Worm (Caenorhabditis elegans) whole organism, L4 larva: Measurements from ENCODE around the gene B0348.2.
A peak's percentile ranks its signal among the peaks of the same experiment; 100 is the strongest.

Source experiments
- F49E8.2 ChIP-seq: sonication (generic microtip); optimal IDR thresholded peaks from 2 replicates; lab custom pipeline; 2016; ENCODE audit warnings: missing compliant biosample characterization, mild to moderate bottlenecking, missing genetic modification characterization, borderline replicate concordance
- Y5F2A.4 ChIP-seq: fragments of 200-800 bp; sonication (Bioruptor generic); optimal IDR thresholded peaks from 2 replicates; lab custom pipeline; 2018; ENCODE audit warnings: mild to moderate bottlenecking, missing genetic modification characterization, missing compliant biosample characterization
- ZK337.2 ChIP-seq: fragments of 200-800 bp; sonication (Bioruptor generic); IDR thresholded peaks from 2 replicates; pipeline ENCODE4 v1.3.6; 2022; ENCODE audit warnings: missing genetic modification reagents, missing genetic modification characterization, missing compliant biosample characterization
- aha-1 ChIP-seq: fragments of 150-350 bp; peaks from one replicate; lab custom pipeline; 2014; ENCODE audit warnings: missing biosample characterization, missing genetic modification characterization
- ama-1 ChIP-seq: fragments of 150-350 bp; optimal IDR thresholded peaks from 2 replicates; lab custom pipeline; 2014; ENCODE audit warnings: inconsistent platforms, mixed read lengths
- arid-1 ChIP-seq: fragments of 200-800 bp; sonication (Bioruptor generic); conservative IDR thresholded peaks from 2 replicates; pipeline ENCODE4 v1.3.6; 2022; ENCODE audit warnings: missing genetic modification reagents, missing genetic modification characterization, missing compliant biosample characterization
- attf-4 ChIP-seq: sonication (generic microtip); optimal IDR thresholded peaks from 3 replicates; lab custom pipeline; 2017; ENCODE audit warnings: missing biosample characterization, missing genetic modification characterization
- ceh-28 ChIP-seq: fragments of 150-350 bp; optimal IDR thresholded peaks from 2 replicates; lab custom pipeline; 2014; ENCODE audit warnings: missing biosample characterization, missing genetic modification reagents, missing genetic modification characterization
- ceh-44 ChIP-seq: fragments of 200-800 bp; sonication (Bioruptor generic); IDR thresholded peaks from 2 replicates; pipeline ENCODE4 v1.3.6; 2022; ENCODE audit warnings: missing genetic modification reagents, missing genetic modification characterization, missing compliant biosample characterization
- ceh-82 ChIP-seq: sonication (generic microtip); optimal IDR thresholded peaks from 2 replicates; lab custom pipeline; 2017; ENCODE audit warnings: missing biosample characterization, missing genetic modification characterization
- cey-2 ChIP-seq: sonication (generic microtip); optimal IDR thresholded peaks from 3 replicates; lab custom pipeline; 2017; ENCODE audit warnings: missing genetic modification characterization, mild to moderate bottlenecking, missing compliant biosample characterization, antibody characterized with exemption, borderline replicate concordance; ENCODE audit not compliant: insufficient read depth
- daf-12 ChIP-seq: fragments of 150-350 bp; optimal IDR thresholded peaks from 2 replicates; lab custom pipeline; 2014; ENCODE audit warnings: missing biosample characterization, missing genetic modification reagents, missing genetic modification characterization
- dmd-9 ChIP-seq: fragments of 200-800 bp; sonication (Bioruptor generic); IDR thresholded peaks from 2 replicates; pipeline ENCODE4 v1.3.6; 2022; ENCODE audit warnings: missing genetic modification reagents, missing genetic modification characterization, missing compliant biosample characterization
- dve-1 ChIP-seq: sonication (generic microtip); optimal IDR thresholded peaks from 2 replicates; lab custom pipeline; 2017; ENCODE audit warnings: antibody characterized with exemption, mild to moderate bottlenecking, missing genetic modification characterization, missing compliant biosample characterization; ENCODE audit not compliant: insufficient read depth
- egl-43 ChIP-seq: fragments of 200-800 bp; sonication (Bioruptor generic); IDR thresholded peaks from 2 replicates; pipeline ENCODE4 v1.3.6; 2022; ENCODE audit warnings: missing genetic modification reagents, missing genetic modification characterization, missing compliant biosample characterization
- fkh-10 ChIP-seq: fragments of 150-350 bp; optimal IDR thresholded peaks from 2 replicates; lab custom pipeline; 2014; ENCODE audit warnings: missing biosample characterization, missing genetic modification reagents, missing genetic modification characterization
- fos-1 ChIP-seq: fragments of 150-350 bp; optimal IDR thresholded peaks from 2 replicates; lab custom pipeline; 2014; ENCODE audit warnings: missing biosample characterization, missing genetic modification characterization
- hlh-11 ChIP-seq: fragments of 200-800 bp; sonication (Bioruptor generic); optimal IDR thresholded peaks from 2 replicates; lab custom pipeline; 2018; ENCODE audit warnings: mild to moderate bottlenecking, missing genetic modification characterization, missing compliant biosample characterization
- hlh-30 ChIP-seq: sonication (generic microtip); optimal IDR thresholded peaks from 2 replicates; lab custom pipeline; 2017; ENCODE audit warnings: antibody characterized with exemption, mild to moderate bottlenecking, missing genetic modification characterization, missing compliant biosample characterization; ENCODE audit not compliant: insufficient read depth
- hmg-1.1 ChIP-seq: fragments of 200-800 bp; sonication (Bioruptor generic); IDR thresholded peaks from 2 replicates; pipeline ENCODE4 v1.3.6; 2022; ENCODE audit warnings: missing genetic modification reagents, missing genetic modification characterization, missing compliant biosample characterization
- jun-1 ChIP-seq: fragments of 150-350 bp; optimal IDR thresholded peaks from 2 replicates; lab custom pipeline; 2014; ENCODE audit warnings: missing biosample characterization, missing genetic modification reagents, missing genetic modification characterization
- lim-7 ChIP-seq: fragments of 200-800 bp; sonication (Bioruptor generic); IDR thresholded peaks from 2 replicates; pipeline ENCODE4 v1.3.6; 2022; ENCODE audit warnings: missing genetic modification characterization, missing compliant biosample characterization
- lin-13 ChIP-seq: fragments of 150-350 bp; optimal IDR thresholded peaks from 2 replicates; lab custom pipeline; 2014; ENCODE audit warnings: missing biosample characterization, missing genetic modification reagents, missing genetic modification characterization
- lin-15B ChIP-seq: fragments of 150-350 bp; sonication (generic microtip); optimal IDR thresholded peaks from 3 replicates; lab custom pipeline; 2014; ENCODE audit warnings: missing biosample characterization, missing genetic modification characterization
- lsy-2 ChIP-seq, 2 experiments: fragments of 150-350 bp in 1 of 2; sonication (generic microtip) in 1 of 2; optimal IDR thresholded peaks; 2 replicates each; lab custom pipeline; 2014 to 2017; ENCODE audit warnings: missing biosample characterization in 2 of 2, missing genetic modification characterization in 2 of 2
- madf-9 ChIP-seq: fragments of 200-800 bp; sonication (Bioruptor generic); conservative IDR thresholded peaks from 2 replicates; pipeline ENCODE4 v1.3.6; 2022; ENCODE audit warnings: missing genetic modification reagents, missing genetic modification characterization, missing compliant biosample characterization
- mdt-29 ChIP-seq: fragments of 200-800 bp; sonication (Bioruptor generic); IDR thresholded peaks from 2 replicates; pipeline ENCODE4 v1.3.6; 2022; ENCODE audit warnings: missing genetic modification reagents, missing genetic modification characterization, missing compliant biosample characterization
- mes-2 ChIP-seq: sonication (generic microtip); optimal IDR thresholded peaks from 2 replicates; lab custom pipeline; 2016; ENCODE audit warnings: missing genotype, mild to moderate bottlenecking, missing genetic modification characterization, missing compliant biosample characterization; ENCODE audit not compliant: poor library complexity, severe bottlenecking
- mxl-2 ChIP-seq: fragments of 200-800 bp; sonication (Bioruptor generic); conservative IDR thresholded peaks from 2 replicates; pipeline ENCODE4 v1.3.6; 2022; ENCODE audit warnings: missing genetic modification reagents, missing genetic modification characterization, missing compliant biosample characterization
- mxl-3 ChIP-seq: fragments of 200-800 bp; sonication (Bioruptor generic); optimal IDR thresholded peaks from 2 replicates; lab custom pipeline; 2018; ENCODE audit warnings: mild to moderate bottlenecking, missing genetic modification characterization, missing compliant biosample characterization
- nhr-102 ChIP-seq: sonication (generic microtip); optimal IDR thresholded peaks from 2 replicates; lab custom pipeline; 2016; ENCODE audit warnings: mild to moderate bottlenecking, missing genetic modification characterization, moderate library complexity, missing compliant biosample characterization
- nhr-11 ChIP-seq: fragments of 150-350 bp; optimal IDR thresholded peaks from 2 replicates; lab custom pipeline; 2014; ENCODE audit warnings: missing biosample characterization, missing genetic modification characterization
- nhr-111 ChIP-seq: fragments of 200-800 bp; sonication (Bioruptor generic); optimal IDR thresholded peaks from 2 replicates; lab custom pipeline; 2018; ENCODE audit warnings: mild to moderate bottlenecking, missing genetic modification characterization, missing compliant biosample characterization
- nhr-237 ChIP-seq: sonication (generic microtip); optimal IDR thresholded peaks from 2 replicates; lab custom pipeline; 2017; ENCODE audit warnings: missing biosample characterization, missing genetic modification characterization
- nhr-28 ChIP-seq: fragments of 150-350 bp; optimal IDR thresholded peaks from 2 replicates; lab custom pipeline; 2014; ENCODE audit warnings: missing biosample characterization, missing genetic modification characterization
- rbr-2 ChIP-seq: sonication (generic microtip); optimal IDR thresholded peaks from 2 replicates; lab custom pipeline; 2016; ENCODE audit warnings: missing genotype, missing genetic modification characterization, missing compliant biosample characterization
- saeg-2 ChIP-seq: fragments of 200-800 bp; sonication (Bioruptor generic); IDR thresholded peaks from 2 replicates; pipeline ENCODE4 v1.3.6; 2022; ENCODE audit warnings: missing genetic modification reagents, missing genetic modification characterization, missing compliant biosample characterization
- snpc-1.2 ChIP-seq: fragments of 200-800 bp; sonication (Bioruptor generic); IDR thresholded peaks from 2 replicates; pipeline ENCODE4 v1.3.6; 2022; ENCODE audit warnings: missing genetic modification reagents, missing genetic modification characterization, missing compliant biosample characterization
- spr-1 ChIP-seq: sonication (generic microtip); optimal IDR thresholded peaks from 2 replicates; lab custom pipeline; 2016; ENCODE audit warnings: mild to moderate bottlenecking, missing genetic modification characterization, missing compliant biosample characterization
- tag-97 ChIP-seq: fragments of 200-800 bp; sonication (Bioruptor generic); IDR thresholded peaks from 2 replicates; pipeline ENCODE4 v1.3.6; 2022; ENCODE audit warnings: missing genetic modification characterization, missing compliant biosample characterization
- tra-1 ChIP-seq: fragments of 200-800 bp; sonication (Bioruptor generic); IDR thresholded peaks from 2 replicates; pipeline ENCODE4 v1.3.6; 2022; ENCODE audit warnings: missing genetic modification reagents, missing genetic modification characterization, missing compliant biosample characterization
- unc-130 ChIP-seq: sonication (generic microtip); optimal IDR thresholded peaks from 2 replicates; lab custom pipeline; 2016; ENCODE audit warnings: missing genetic modification reagents, missing genetic modification characterization, missing compliant biosample characterization
- unc-62 ChIP-seq, 3 experiments: fragments of 150-350 bp in 1 of 3; sonication (generic microtip); optimal IDR thresholded peaks in 2 of 3; peaks in 1 of 3; 1 replicate in 1 of 3; 2 replicates in 2 of 3; lab custom pipeline; 2014 to 2017; ENCODE audit warnings: missing biosample characterization in 3 of 3, missing genetic modification characterization in 3 of 3, missing genetic modification reagents in 3 of 3, missing genotype in 1 of 3
- ztf-11 ChIP-seq: fragments of 150-350 bp; optimal IDR thresholded peaks from 2 replicates; lab custom pipeline; 2014; ENCODE audit warnings: missing biosample characterization, missing genetic modification characterization
- ztf-7 ChIP-seq: fragments of 150-350 bp; optimal IDR thresholded peaks from 2 replicates; lab custom pipeline; 2014; ENCODE audit warnings: missing biosample characterization, missing genetic modification characterization

The B0348.2 gene

ce11 chrV:47799-48198 is 2.7 kb downstream of the B0348.2 start (continued):
- TF ChIP-seq ceh-82 (tag; lab: Kevin White, UChicago) (no peak), dve-1 (tag; lab: Kevin White, UChicago) (peak; percentile 51), nhr-111 (GFP tag; lab: Kevin White, UChicago) (no peak)

- TF ChIP-seq attf-4 (tag; lab: Kevin White, UChicago) (no peak), madf-9 (GFP tag; lab: Robert Waterston, UW) (no peak), aha-1 (tag; lab: Kevin White, UChicago) (no peak), lin-13 (GFP tag; lab: Kevin White, UChicago) (no peak), nhr-237 (tag; lab: Kevin White, UChicago) (no peak)
- TF ChIP-seq, all 104 proteins: peak for 0
Measured at ce11 chrV:48622-49021, 3.5 kb downstream of the B0348.2 start, which contains the start of gene B0348.1. Gene B0348.1, plus strand, starts transcription at chrV:48922.

- peak; percentile 62 for TF ChIP-seq hlh-30 (tag; lab: Kevin White, UChicago)
- peak; percentile 73 for TF ChIP-seq mxl-2 (GFP tag; lab: Robert Waterston, UW)
- no peak for TF ChIP-seq tag-97 (GFP tag; lab: Robert Waterston, UW)
- TF ChIP-seq ZK337.2 (GFP tag; lab: Robert Waterston, UW), result peak; percentile 45; the same call in 1 of the 2 replicates
- peak; percentile 6 for TF ChIP-seq nhr-28
- TF ChIP-seq rbr-2, result peak; percentile 51
- TF ChIP-seq ztf-7 (tag; lab: Kevin White, UChicago), result peak; percentile 53
- TF ChIP-seq lin-13 (GFP tag; lab: Kevin White, UChicago), result no peak
- peak; percentile 81 for TF ChIP-seq snpc-1.2 (GFP tag; lab: Robert Waterston, UW)
- no peak for TF ChIP-seq hlh-11
- peak; percentile 84 for TF ChIP-seq Y5F2A.4
- TF ChIP-seq attf-4 (tag; lab: Kevin White, UChicago), result no peak
- 0 out of 2 replicates have a peak, but pooled peaks have one; percentile 10 for TF ChIP-seq dmd-9 (GFP tag; lab: Robert Waterston, UW)
- TF ChIP-seq lim-7 (GFP tag; lab: Robert Waterston, UW), result peak; percentile 93
- peak; percentile 18 for TF ChIP-seq F49E8.2 (tag; lab: Kevin White, UChicago)
- TF ChIP-seq tra-1 (GFP tag; lab: Robert Waterston, UW), result peak; percentile 59; the same call in 1 of the 2 replicates
- peak; percentile 76; the same call in 1 of the 2 replicates for TF ChIP-seq arid-1 (GFP tag; lab: Robert Waterston, UW)
- TF ChIP-seq jun-1, result peak; percentile 4
- TF ChIP-seq spr-1 (tag; lab: Kevin White, UChicago), result peak; percentile 40
- peak; percentile 76 for TF ChIP-seq mes-2 (tag; lab: Kevin White, UChicago)
- TF ChIP-seq nhr-102 (tag; lab: Kevin White, UChicago), result no peak
- no peak for TF ChIP-seq lin-15B (tag; lab: Kevin White, UChicago)
- no peak for TF ChIP-seq unc-130 (GFP tag; lab: Kevin White, UChicago)
- no peak for TF ChIP-seq ceh-82 (tag; lab: Kevin White, UChicago)
- peak; percentile 75; the same call in 1 of the 2 replicates for TF ChIP-seq ceh-44 (GFP tag; lab: Robert Waterston, UW)
- TF ChIP-seq ceh-28 (tag; lab: Kevin White, UChicago), result no peak
- no peak for TF ChIP-seq ama-1 (lab: Kevin White, UChicago)
- peak; percentile 92 for TF ChIP-seq egl-43 (GFP tag; lab: Robert Waterston, UW)
- peak; percentile 80 for TF ChIP-seq mdt-29 (GFP tag; lab: Robert Waterston, UW)
- peak; percentile 64 for TF ChIP-seq mxl-3
- TF ChIP-seq unc-62 (GFP tag; optimal IDR thresholded peaks at IDR 0.05 in 1 of 2; lab: Kevin White, UChicago), result no peak
- TF ChIP-seq unc-62 (tag; optimal IDR thresholded peaks at IDR 0.05; lab: Kevin White, UChicago), result no peak
- TF ChIP-seq dve-1 (tag; lab: Kevin White, UChicago), result no peak
- TF ChIP-seq daf-12 (tag; lab: Kevin White, UChicago), result no peak
- no peak for TF ChIP-seq fkh-10 (GFP tag; lab: Kevin White, UChicago)
- no peak for TF ChIP-seq nhr-11 (tag; lab: Kevin White, UChicago)
- no peak for TF ChIP-seq lsy-2 (tag; optimal IDR thresholded peaks at IDR 0.05; lab: Kevin White, UChicago)
- TF ChIP-seq nhr-111 (GFP tag; lab: Kevin White, UChicago), result peak; percentile 71
- peak; percentile 87 for TF ChIP-seq hmg-1.1 (GFP tag; lab: Robert Waterston, UW)
- TF ChIP-seq fos-1 (tag; lab: Kevin White, UChicago), result no peak
- TF ChIP-seq ztf-11, result no peak
- TF ChIP-seq saeg-2, result no peak
- TF ChIP-seq aha-1 (tag; lab: Kevin White, UChicago), result peak; percentile 87
- TF ChIP-seq cey-2, result no peak
Measured at ce11 chrV:53286-53685, 8.2 kb downstream of the B0348.2 start.
